Fruit fly (Drosophila melanogaster) whole organism, prepupa: Measurements from ENCODE around the gene CG1142.
A peak's percentile ranks its signal among the peaks of the same experiment; 100 is the strongest.

Experiments
- Blimp-1 ChIP-seq: fragments of 200-800 bp; sonication (Bioruptor generic); optimal IDR thresholded peaks from 3 replicates; lab custom pipeline; 2017; ENCODE audit warnings: missing biosample characterization, missing genetic modification characterization, mild to moderate bottlenecking, moderate library complexity, missing genetic modification reagents
- CG10631 ChIP-seq: fragments of 200-800 bp; sonication (Bioruptor generic); optimal IDR thresholded peaks from 2 replicates; lab custom pipeline; 2016; ENCODE audit warnings: missing biosample characterization, missing genetic modification characterization
- CG11294 ChIP-seq: fragments of 200-800 bp; sonication (Bioruptor generic); IDR thresholded peaks from 2 replicates; pipeline ENCODE4 v1.3.6; 2022; ENCODE audit warnings: missing biosample characterization, missing genetic modification characterization
- CG11762 ChIP-seq: fragments of 200-800 bp; sonication (Bioruptor generic); optimal IDR thresholded peaks from 3 replicates; lab custom pipeline; 2016; ENCODE audit warnings: missing biosample characterization, missing genetic modification characterization; ENCODE audit not compliant: insufficient read depth
- CG15336 ChIP-seq: fragments of 200-800 bp; sonication (Bioruptor generic); IDR thresholded peaks from 2 replicates; pipeline ENCODE4 v1.3.6; 2022; ENCODE audit warnings: missing biosample characterization, missing genetic modification characterization
- CG1621 ChIP-seq: fragments of 200-800 bp; sonication (Bioruptor generic); optimal IDR thresholded peaks from 3 replicates; lab custom pipeline; 2018; ENCODE audit warnings: missing biosample characterization, mild to moderate bottlenecking, missing genetic modification characterization
- CG16779 ChIP-seq: fragments of 200-800 bp; sonication (Bioruptor generic); optimal IDR thresholded peaks from 3 replicates; lab custom pipeline; 2017; ENCODE audit warnings: missing biosample characterization, mild to moderate bottlenecking, missing genetic modification characterization
- CG3032 ChIP-seq: fragments of 200-800 bp; optimal IDR thresholded peaks from 2 replicates; lab custom pipeline; 2019; ENCODE audit warnings: missing biosample characterization, mild to moderate bottlenecking, missing genetic modification characterization, moderate library complexity
- CG31627 ChIP-seq: fragments of 200-800 bp; sonication (Bioruptor generic); optimal IDR thresholded peaks from 3 replicates; lab custom pipeline; 2016; ENCODE audit warnings: missing biosample characterization, missing genetic modification characterization
- CG34406 ChIP-seq: fragments of 200-800 bp; sonication (Bioruptor generic); optimal IDR thresholded peaks from 3 replicates; lab custom pipeline; 2016; ENCODE audit warnings: missing biosample characterization, missing genetic modification characterization
- CG3919 ChIP-seq: fragments of 200-800 bp; sonication (Bioruptor generic); optimal IDR thresholded peaks from 3 replicates; lab custom pipeline; 2016; ENCODE audit warnings: missing biosample characterization, missing genetic modification characterization
- CG6163 ChIP-seq: fragments of 200-800 bp; sonication (Bioruptor generic); IDR thresholded peaks from 3 replicates; pipeline ENCODE4 v1.3.6; 2022; ENCODE audit warnings: missing biosample characterization, missing genetic modification characterization
- CG6792 ChIP-seq: fragments of 200-800 bp; sonication (Bioruptor generic); optimal IDR thresholded peaks from 3 replicates; lab custom pipeline; 2016; ENCODE audit warnings: missing biosample characterization, missing genetic modification characterization
- CG6854 ChIP-seq: fragments of 200-800 bp; sonication (Bioruptor generic); optimal IDR thresholded peaks from 2 replicates; lab custom pipeline; 2017; ENCODE audit warnings: missing biosample characterization, mild to moderate bottlenecking, missing genetic modification characterization
- CG7368 ChIP-seq: fragments of 200-800 bp; sonication (Bioruptor generic); optimal IDR thresholded peaks from 3 replicates; lab custom pipeline; 2016; ENCODE audit warnings: missing biosample characterization, missing genetic modification characterization
- CG8119 ChIP-seq: fragments of 200-800 bp; sonication (Bioruptor generic); IDR thresholded peaks from 3 replicates; pipeline ENCODE4 v1.3.6; 2022; ENCODE audit warnings: missing biosample characterization, missing genetic modification characterization
- CG8319 ChIP-seq: fragments of 200-800 bp; sonication (Bioruptor generic); optimal IDR thresholded peaks from 3 replicates; lab custom pipeline; 2016; ENCODE audit warnings: missing biosample characterization, missing genetic modification characterization
- CG8632 ChIP-seq: fragments of 200-800 bp; sonication (Bioruptor generic); optimal IDR thresholded peaks from 3 replicates; lab custom pipeline; 2016; ENCODE audit warnings: missing biosample characterization, missing genetic modification characterization
- CG9139 ChIP-seq: fragments of 200-800 bp; sonication (Bioruptor generic); optimal IDR thresholded peaks from 3 replicates; lab custom pipeline; 2017; ENCODE audit warnings: missing biosample characterization, mild to moderate bottlenecking, missing genetic modification characterization
- Eip75B ChIP-seq: fragments of 200-800 bp; sonication (Bioruptor generic); optimal IDR thresholded peaks from 3 replicates; lab custom pipeline; 2016; ENCODE audit warnings: missing biosample characterization, missing genetic modification characterization
- Eip93F ChIP-seq: fragments of 200-800 bp; sonication (Bioruptor generic); optimal IDR thresholded peaks from 2 replicates; lab custom pipeline; 2016; ENCODE audit warnings: missing biosample characterization, mild to moderate bottlenecking, missing genetic modification characterization
- Ets21C ChIP-seq: fragments of 200-800 bp; sonication (Bioruptor generic); optimal IDR thresholded peaks from 3 replicates; lab custom pipeline; 2016; ENCODE audit warnings: missing biosample characterization, missing genetic modification characterization
- Hr38 ChIP-seq: sonication (Bioruptor generic); optimal IDR thresholded peaks from 2 replicates; lab custom pipeline; 2016; ENCODE audit warnings: missing biosample characterization, missing genetic modification characterization
- Lpt ChIP-seq: fragments of 200-800 bp; sonication (Bioruptor generic); optimal IDR thresholded peaks from 3 replicates; lab custom pipeline; 2016; ENCODE audit warnings: missing biosample characterization, missing genetic modification characterization
- Smox ChIP-seq: fragments of 200-800 bp; sonication (Bioruptor generic); optimal IDR thresholded peaks from 3 replicates; lab custom pipeline; 2016; ENCODE audit warnings: missing biosample characterization, missing genetic modification characterization
- Sox102F ChIP-seq: fragments of 200-800 bp; sonication (Bioruptor generic); optimal IDR thresholded peaks from 2 replicates; lab custom pipeline; 2016; ENCODE audit warnings: missing biosample characterization, mild to moderate bottlenecking, missing genetic modification characterization
- Sox15 ChIP-seq: fragments of 200-800 bp; sonication (Bioruptor generic); optimal IDR thresholded peaks from 3 replicates; lab custom pipeline; 2016; ENCODE audit warnings: missing biosample characterization, missing genetic modification characterization
- achi ChIP-seq: fragments of 200-800 bp; sonication (Bioruptor generic); optimal IDR thresholded peaks from 3 replicates; lab custom pipeline; 2016; ENCODE audit warnings: missing biosample characterization, missing genetic modification characterization
- acj6 ChIP-seq: fragments of 200-800 bp; sonication (Bioruptor generic); optimal IDR thresholded peaks from 3 replicates; lab custom pipeline; 2016; ENCODE audit warnings: missing biosample characterization, missing genetic modification characterization
- dac ChIP-seq: fragments of 200-800 bp; sonication (Bioruptor generic); optimal IDR thresholded peaks from 2 replicates; lab custom pipeline; 2017; ENCODE audit warnings: missing biosample characterization, mild to moderate bottlenecking, missing genetic modification characterization
- dsx ChIP-seq: fragments of 200-800 bp; optimal IDR thresholded peaks from 3 replicates; lab custom pipeline; 2019; ENCODE audit warnings: missing biosample characterization, mild to moderate bottlenecking, missing genetic modification characterization, moderate library complexity; ENCODE audit not compliant: poor library complexity, severe bottlenecking
- eg ChIP-seq: fragments of 200-800 bp; sonication (Bioruptor generic); IDR thresholded peaks from 3 replicates; pipeline ENCODE4 v1.3.6; 2022; ENCODE audit warnings: missing biosample characterization, missing genetic modification characterization
- fd59A ChIP-seq: fragments of 200-800 bp; sonication (Bioruptor generic); optimal IDR thresholded peaks from 2 replicates; lab custom pipeline; 2017; ENCODE audit warnings: missing biosample characterization, mild to moderate bottlenecking, missing genetic modification characterization, missing genetic modification reagents
- fkh ChIP-seq: fragments of 200-800 bp; sonication (Bioruptor generic); optimal IDR thresholded peaks from 3 replicates; lab custom pipeline; 2017; ENCODE audit warnings: missing biosample characterization, mild to moderate bottlenecking, missing genetic modification characterization, moderate library complexity
- lz ChIP-seq: fragments of 200-800 bp; sonication (Bioruptor generic); optimal IDR thresholded peaks from 3 replicates; lab custom pipeline; 2016; ENCODE audit warnings: missing biosample characterization, missing genetic modification characterization
- net ChIP-seq: fragments of 200-800 bp; sonication (Bioruptor generic); optimal IDR thresholded peaks from 3 replicates; lab custom pipeline; 2016; ENCODE audit warnings: missing biosample characterization, missing genetic modification characterization
- pdm3 ChIP-seq: fragments of 200-800 bp; sonication (Bioruptor generic); optimal IDR thresholded peaks from 3 replicates; lab custom pipeline; 2016; ENCODE audit warnings: missing biosample characterization, missing genetic modification characterization
- salr ChIP-seq, 2 experiments: fragments of 200-800 bp; sonication (Bioruptor generic); optimal IDR thresholded peaks; 3 replicates each; lab custom pipeline; 2016 to 2018; ENCODE audit warnings: missing biosample characterization in 2 of 2, missing genetic modification characterization in 2 of 2, mild to moderate bottlenecking in 1 of 2
- spab ChIP-seq: fragments of 200-800 bp; sonication (Bioruptor generic); optimal IDR thresholded peaks from 2 replicates; lab custom pipeline; 2017; ENCODE audit warnings: missing biosample characterization, mild to moderate bottlenecking, missing genetic modification characterization, missing genetic modification reagents
- ss ChIP-seq, 2 experiments: fragments of 200-800 bp; sonication (Bioruptor generic); optimal IDR thresholded peaks; 2 replicates in 1 of 2; 3 replicates in 1 of 2; lab custom pipeline; 2017 to 2018; ENCODE audit warnings: mild to moderate bottlenecking in 2 of 2, missing biosample characterization in 2 of 2, missing genetic modification characterization in 2 of 2, moderate library complexity in 1 of 2
- svp ChIP-seq: fragments of 200-800 bp; sonication (Bioruptor generic); peaks from one replicate; lab custom pipeline; 2016; ENCODE audit warnings: missing biosample characterization, missing genetic modification characterization
- topi ChIP-seq: fragments of 200-800 bp; sonication (Bioruptor generic); optimal IDR thresholded peaks from 3 replicates; lab custom pipeline; 2016; ENCODE audit warnings: missing biosample characterization, missing genetic modification characterization
- vri ChIP-seq: fragments of 200-800 bp; sonication (Bioruptor generic); optimal IDR thresholded peaks from 3 replicates; lab custom pipeline; 2016; ENCODE audit warnings: missing biosample characterization, mild to moderate bottlenecking, missing genetic modification characterization

CG1142 gene

dm6 chr3R:7490884-7491283 is 17.3 kb upstream of the CG1142 start (continued):
- TF ChIP-seq CG3032 (tag; lab: Kevin White, UChicago) (peak; percentile 69), Sox15 (GFP tag; lab: Kevin White, UChicago) (peak; percentile 71), Blimp-1 (GFP tag; lab: Kevin White, UChicago) (peak; percentile 29), pdm3 (GFP tag; lab: Kevin White, UChicago) (peak; percentile 84), net (GFP tag; lab: Kevin White, UChicago) (peak; percentile 81), topi (GFP tag; lab: Kevin White, UChicago) (peak; percentile 79), Smox (peak; percentile 78), CG8319 (GFP tag; lab: Kevin White, UChicago) (peak; percentile 66)
- TF ChIP-seq, all 60 proteins: peak for 53

- TF ChIP-seq Blimp-1 (GFP tag; lab: Kevin White, UChicago) (no peak), svp (GFP tag; lab: Kevin White, UChicago) (peak; percentile 89)
Observed at dm6 chr3R:7489902-7490301, 16.3 kb upstream of the CG1142 start.

dm6 chr3R:7475708-7476107 is 2.1 kb upstream of the CG1142 start:
- TF ChIP-seq fkh (GFP tag; lab: Kevin White, UChicago) = no peak
- no peak for TF ChIP-seq svp (GFP tag; lab: Kevin White, UChicago)
- TF ChIP-seq Ets21C (GFP tag; lab: Kevin White, UChicago) = no peak
- TF ChIP-seq CG3919 (GFP tag; lab: Kevin White, UChicago) = no peak
- no peak for TF ChIP-seq Sox102F (GFP tag; lab: Kevin White, UChicago)
- TF ChIP-seq Sox15 (GFP tag; lab: Kevin White, UChicago) = no peak
- no peak for TF ChIP-seq dac
- no peak for TF ChIP-seq CG11294 (GFP tag; lab: Robert Waterston, UW)
- TF ChIP-seq ss (GFP tag; optimal IDR thresholded peaks at IDR 0.05; lab: Kevin White, UChicago) = no peak
- TF ChIP-seq net (GFP tag; lab: Kevin White, UChicago) = no peak
- no peak for TF ChIP-seq dsx (GFP tag; lab: Kevin White, UChicago)
- TF ChIP-seq fd59A (GFP tag; lab: Kevin White, UChicago) = no peak
- no peak for TF ChIP-seq CG11762 (GFP tag; lab: Kevin White, UChicago)
- no peak for TF ChIP-seq CG7368 (GFP tag; lab: Kevin White, UChicago)
- TF ChIP-seq achi (GFP tag; lab: Kevin White, UChicago) = no peak
- no peak for TF ChIP-seq CG34406 (GFP tag; lab: Kevin White, UChicago)
- no peak for TF ChIP-seq spab (GFP tag; lab: Kevin White, UChicago)

dm6 chr3R:7474616-7475120 is 1.1 kb upstream of the CG1142 start:
- peak; percentile 39 for TF ChIP-seq fd59A (GFP tag; lab: Kevin White, UChicago)
- TF ChIP-seq topi (GFP tag; lab: Kevin White, UChicago) = peak; percentile 50
- TF ChIP-seq CG10631 (GFP tag; lab: Kevin White, UChicago) = no peak
- TF ChIP-seq acj6 (GFP tag; lab: Kevin White, UChicago) = no peak
- no peak for TF ChIP-seq Hr38 (GFP tag; lab: Kevin White, UChicago)
- peak; percentile 36 for TF ChIP-seq CG11294 (GFP tag; lab: Robert Waterston, UW)
- peak; percentile 34 for TF ChIP-seq lz (GFP tag; lab: Kevin White, UChicago)
- peak; percentile 82 for TF ChIP-seq CG16779 (tag; lab: Kevin White, UChicago)
- TF ChIP-seq CG8632 (GFP tag; lab: Kevin White, UChicago) = no peak
- peak in 1 of 2 experiments; percentile 65 for TF ChIP-seq salr (GFP tag; optimal IDR thresholded peaks at IDR 0.05; lab: Kevin White, UChicago)
- TF ChIP-seq eg (GFP tag; lab: Robert Waterston, UW) = peak; percentile 76
- peak; percentile 90 for TF ChIP-seq vri (GFP tag; lab: Kevin White, UChicago)
- peak; percentile 88 for TF ChIP-seq CG6854 (GFP tag; lab: Kevin White, UChicago)
- TF ChIP-seq CG6792 (GFP tag; lab: Kevin White, UChicago) = peak; percentile 60
- peak; percentile 46 for TF ChIP-seq Eip93F (GFP tag; lab: Kevin White, UChicago)
- peak; percentile 63 for TF ChIP-seq Eip75B (GFP tag; lab: Kevin White, UChicago)
- TF ChIP-seq CG15336 (GFP tag; lab: Robert Waterston, UW) = peak; percentile 55; the same call in 1 of the 2 replicates
- peak; percentile 81 to 87 for TF ChIP-seq ss (GFP tag; optimal IDR thresholded peaks at IDR 0.05; lab: Kevin White, UChicago)
- TF ChIP-seq svp (GFP tag; lab: Kevin White, UChicago) = peak; percentile 96
- no peak for TF ChIP-seq Ets21C (GFP tag; lab: Kevin White, UChicago)
- TF ChIP-seq CG3032 (tag; lab: Kevin White, UChicago) = peak; percentile 48
- peak; percentile 81 for TF ChIP-seq CG6163 (GFP tag; lab: Robert Waterston, UW)
- TF ChIP-seq Lpt (GFP tag; lab: Kevin White, UChicago) = peak; percentile 61
- TF ChIP-seq pdm3 (GFP tag; lab: Kevin White, UChicago) = peak; percentile 7
- peak; percentile 100 for TF ChIP-seq CG1621 (tag; lab: Kevin White, UChicago)
- TF ChIP-seq CG8119 (GFP tag; lab: Robert Waterston, UW) = peak; percentile 57; the same call in 2 of the 3 replicates
- peak; percentile 60 for TF ChIP-seq CG3919 (GFP tag; lab: Kevin White, UChicago)
- no peak for TF ChIP-seq CG31627 (GFP tag; lab: Kevin White, UChicago)
- TF ChIP-seq CG9139 (GFP tag; lab: Kevin White, UChicago) = peak; percentile 75
- TF ChIP-seq CG11762 (GFP tag; lab: Kevin White, UChicago) = no peak
- TF ChIP-seq spab (GFP tag; lab: Kevin White, UChicago) = peak; percentile 45
